Fruit fly (Drosophila melanogaster) whole organism, embryonic: ENCODE results near the gene Plap.

ENCODE experiments used
- Awh ChIP-seq: fragments of 200-800 bp; sonication (Bioruptor generic); IDR thresholded peaks from 2 replicates; pipeline ENCODE4, ENCODE4 v1.3.6; 2022; ENCODE audit warnings: missing biosample characterization, missing genetic modification characterization
- BEAF-32 ChIP-seq: fragments of 200-800 bp; sonication (Bioruptor generic); optimal IDR thresholded peaks from 3 replicates; lab custom pipeline; 2017; ENCODE audit warnings: missing biosample characterization, missing genetic modification characterization, mild to moderate bottlenecking, moderate library complexity, missing genetic modification reagents
- BtbVII ChIP-seq: fragments of 200-800 bp; sonication (Bioruptor generic); optimal IDR thresholded peaks from 3 replicates; lab custom pipeline; 2017; ENCODE audit warnings: missing biosample characterization, mild to moderate bottlenecking, missing genetic modification characterization
- CG11085 ChIP-seq: fragments of 200-800 bp; sonication (Bioruptor generic); IDR thresholded peaks from 2 replicates; pipeline ENCODE4 v1.3.6; 2022; ENCODE audit warnings: missing biosample characterization, missing genetic modification characterization
- CG11247 ChIP-seq: fragments of 200-800 bp; sonication (Bioruptor generic); IDR thresholded peaks from 2 replicates; pipeline ENCODE4 v1.3.6; 2022; ENCODE audit warnings: missing biosample characterization, missing genetic modification characterization
- CG11560 ChIP-seq: fragments of 200-800 bp; sonication (Bioruptor generic); IDR thresholded peaks from 3 replicates; pipeline ENCODE4 v1.3.6; 2022; ENCODE audit warnings: missing biosample characterization, missing genetic modification characterization
- CG11695 ChIP-seq: fragments of 200-800 bp; sonication (Bioruptor generic); IDR thresholded peaks from 3 replicates; pipeline ENCODE4 v1.3.6; 2022; ENCODE audit warnings: missing biosample characterization, missing genetic modification characterization
- CG11723 ChIP-seq: fragments of 200-800 bp; sonication (Bioruptor generic); optimal IDR thresholded peaks from 2 replicates; lab custom pipeline; 2017; ENCODE audit warnings: missing biosample characterization, mild to moderate bottlenecking, missing genetic modification characterization
- CG13624 ChIP-seq: fragments of 200-800 bp; sonication (Bioruptor generic); optimal IDR thresholded peaks from 2 replicates; lab custom pipeline; 2016; ENCODE audit warnings: missing biosample characterization, missing genetic modification characterization
- CG14667 ChIP-seq: fragments of 200-800 bp; sonication (Bioruptor generic); IDR thresholded peaks from 2 replicates; pipeline ENCODE4 v1.3.6; 2022; ENCODE audit warnings: missing biosample characterization, missing genetic modification characterization
- CG14710 ChIP-seq: fragments of 200-800 bp; sonication (Bioruptor generic); optimal IDR thresholded peaks from 3 replicates; lab custom pipeline; 2019; ENCODE audit warnings: missing biosample characterization, mild to moderate bottlenecking, missing genetic modification characterization, moderate library complexity
- CG15514 ChIP-seq: fragments of 200-800 bp; sonication (Bioruptor generic); optimal IDR thresholded peaks from 3 replicates; lab custom pipeline; 2017; ENCODE audit warnings: missing biosample characterization, missing genetic modification characterization, mild to moderate bottlenecking, moderate library complexity, missing genetic modification reagents
- CG16813 ChIP-seq: fragments of 200-800 bp; sonication (Bioruptor generic); IDR thresholded peaks from 3 replicates; pipeline ENCODE4 v1.3.6; 2022; ENCODE audit warnings: missing biosample characterization, missing genetic modification characterization; ENCODE audit not compliant: partially characterized antibody
- CG17385 ChIP-seq: fragments of 200-800 bp; sonication (Bioruptor generic); optimal IDR thresholded peaks from 3 replicates; lab custom pipeline; 2018; ENCODE audit warnings: missing biosample characterization, mild to moderate bottlenecking, missing genetic modification characterization
- CG3281 ChIP-seq: fragments of 200-800 bp; sonication (Bioruptor generic); optimal IDR thresholded peaks from 3 replicates; lab custom pipeline; 2017; ENCODE audit warnings: missing biosample characterization, mild to moderate bottlenecking, missing genetic modification characterization
- CG34224 ChIP-seq: fragments of 200-800 bp; sonication (Bioruptor generic); IDR thresholded peaks from 3 replicates; pipeline ENCODE4 v1.3.6; 2022; ENCODE audit warnings: missing biosample characterization, missing genetic modification characterization; ENCODE audit not compliant: partially characterized antibody
- CG5953 ChIP-seq: fragments of 200-800 bp; sonication (Bioruptor generic); IDR thresholded peaks from 2 replicates; pipeline ENCODE4 v1.3.6; 2022; ENCODE audit warnings: missing biosample characterization, missing genetic modification characterization
- CG6813 ChIP-seq: fragments of 200-800 bp; sonication (Bioruptor generic); optimal IDR thresholded peaks from 2 replicates; lab custom pipeline; 2017; ENCODE audit warnings: missing biosample characterization, missing genetic modification characterization, mild to moderate bottlenecking, moderate library complexity, missing genetic modification reagents
- CG8089 ChIP-seq: fragments of 200-800 bp; sonication (Bioruptor generic); optimal IDR thresholded peaks from 3 replicates; lab custom pipeline; 2016; ENCODE audit warnings: missing biosample characterization, missing genetic modification characterization
- CG8290 ChIP-seq, 3 experiments: fragments of 200-800 bp; sonication (Bioruptor generic); optimal IDR thresholded peaks; 2 replicates each; lab custom pipeline; 2016 to 2019; ENCODE audit warnings: missing biosample characterization in 3 of 3, missing genetic modification characterization in 3 of 3, mild to moderate bottlenecking in 2 of 3, moderate library complexity in 1 of 3
- CG9932 ChIP-seq: fragments of 200-800 bp; sonication (Bioruptor generic); IDR thresholded peaks from 2 replicates; pipeline ENCODE4 v1.3.6; 2022; ENCODE audit warnings: missing biosample characterization, missing genetic modification characterization
- Camta ChIP-seq: fragments of 200-800 bp; sonication (Bioruptor generic); optimal IDR thresholded peaks from 2 replicates; lab custom pipeline; 2016; ENCODE audit warnings: missing biosample characterization, missing genetic modification characterization
- Fer1 ChIP-seq: fragments of 200-800 bp; sonication (Bioruptor generic); optimal IDR thresholded peaks from 2 replicates; lab custom pipeline; 2017; ENCODE audit warnings: missing biosample characterization, mild to moderate bottlenecking, missing genetic modification characterization
- HLH3B ChIP-seq: fragments of 200-800 bp; sonication (Bioruptor generic); IDR thresholded peaks from 2 replicates; pipeline ENCODE4 v1.3.6; 2022; ENCODE audit warnings: missing biosample characterization, missing genetic modification characterization
- Kr ChIP-seq: fragments of 200-800 bp; sonication (Bioruptor generic); optimal IDR thresholded peaks from 2 replicates; lab custom pipeline; 2017; ENCODE audit warnings: missing biosample characterization, mild to moderate bottlenecking, missing genetic modification characterization
- Mes4 ChIP-seq: fragments of 200-800 bp; sonication (Bioruptor generic); optimal IDR thresholded peaks from 2 replicates; lab custom pipeline; 2016; ENCODE audit warnings: missing biosample characterization, missing genetic modification characterization
- NC2β ChIP-seq: fragments of 200-800 bp; sonication (Bioruptor generic); optimal IDR thresholded peaks from 2 replicates; lab custom pipeline; 2016; ENCODE audit warnings: missing biosample characterization, missing genetic modification characterization
- Oaz ChIP-seq: fragments of 200-800 bp; sonication (Bioruptor generic); IDR thresholded peaks from 2 replicates; pipeline ENCODE4 v1.3.6; 2022; ENCODE audit warnings: missing biosample characterization, missing genetic modification characterization
- Ptx1 ChIP-seq: fragments of 200-800 bp; sonication (Bioruptor generic); IDR thresholded peaks from 2 replicates; pipeline ENCODE4 v1.3.6; 2022; ENCODE audit warnings: missing biosample characterization, missing genetic modification characterization
- Six4 ChIP-seq: fragments of 200-800 bp; sonication (Bioruptor generic); optimal IDR thresholded peaks from 2 replicates; lab custom pipeline; 2016; ENCODE audit warnings: missing biosample characterization, missing genetic modification characterization
- ab ChIP-seq: fragments of 200-800 bp; sonication (Bioruptor generic); optimal IDR thresholded peaks from 2 replicates; lab custom pipeline; 2016; ENCODE audit warnings: missing biosample characterization, missing genetic modification characterization
- amos ChIP-seq: fragments of 200-800 bp; sonication (Bioruptor generic); IDR thresholded peaks from 2 replicates; pipeline ENCODE4 v1.3.6; 2022; ENCODE audit warnings: missing biosample characterization, missing genetic modification characterization; ENCODE audit not compliant: partially characterized antibody
- bab2 ChIP-seq: fragments of 200-800 bp; sonication (Bioruptor generic); optimal IDR thresholded peaks from 2 replicates; lab custom pipeline; 2016; ENCODE audit warnings: missing biosample characterization, missing genetic modification characterization
- bowl ChIP-seq: fragments of 200-800 bp; sonication (Bioruptor generic); IDR thresholded peaks from 2 replicates; pipeline ENCODE4 v1.3.6; 2022; ENCODE audit warnings: missing biosample characterization, missing genetic modification characterization
- cad ChIP-seq: fragments of >200 bp; optimal IDR thresholded peaks from 2 replicates; lab custom pipeline; 2017; ENCODE audit warnings: missing biosample characterization, missing genetic modification characterization
- cg ChIP-seq: fragments of 200-800 bp; sonication (Bioruptor generic); optimal IDR thresholded peaks from 3 replicates; lab custom pipeline; 2019; ENCODE audit warnings: missing biosample characterization, mild to moderate bottlenecking, missing genetic modification characterization, moderate library complexity
- chn ChIP-seq: fragments of 200-800 bp; sonication (Bioruptor generic); optimal IDR thresholded peaks from 2 replicates; lab custom pipeline; 2016; ENCODE audit warnings: missing biosample characterization, missing genetic modification characterization
- crp ChIP-seq, 2 experiments: fragments of 200-800 bp; sonication (Bioruptor generic); optimal IDR thresholded peaks; 2 replicates in 1 of 2; 3 replicates in 1 of 2; lab custom pipeline; 2017; ENCODE audit warnings: missing biosample characterization in 2 of 2, missing genetic modification characterization in 2 of 2, mild to moderate bottlenecking in 1 of 2, moderate library complexity in 1 of 2
- eyg ChIP-seq: fragments of 200-800 bp; sonication (Bioruptor generic); optimal IDR thresholded peaks from 3 replicates; lab custom pipeline; 2016; ENCODE audit warnings: missing biosample characterization, missing genetic modification characterization
- fd96Cb ChIP-seq: fragments of 200-800 bp; sonication (Bioruptor generic); optimal IDR thresholded peaks from 2 replicates; lab custom pipeline; 2018; ENCODE audit warnings: missing biosample characterization, mild to moderate bottlenecking, missing genetic modification characterization, moderate library complexity
- nerfin-1 ChIP-seq: fragments of 200-800 bp; sonication (Bioruptor generic); optimal IDR thresholded peaks from 3 replicates; lab custom pipeline; 2019; ENCODE audit warnings: missing biosample characterization, mild to moderate bottlenecking, missing genetic modification characterization, moderate library complexity
- pfk ChIP-seq: fragments of 200-800 bp; sonication (Bioruptor generic); optimal IDR thresholded peaks from 2 replicates; lab custom pipeline; 2018; ENCODE audit warnings: missing biosample characterization, mild to moderate bottlenecking, missing genetic modification characterization, moderate library complexity
- pzg ChIP-seq: fragments of 200-800 bp; sonication (Bioruptor generic); optimal IDR thresholded peaks from 3 replicates; lab custom pipeline; 2018; ENCODE audit warnings: missing biosample characterization, mild to moderate bottlenecking, missing genetic modification characterization, moderate library complexity
- schlank ChIP-seq: fragments of 200-800 bp; sonication (Bioruptor generic); optimal IDR thresholded peaks from 2 replicates; lab custom pipeline; 2018; ENCODE audit warnings: missing biosample characterization, mild to moderate bottlenecking, missing genetic modification characterization
- so ChIP-seq: fragments of 200-800 bp; sonication (Bioruptor generic); IDR thresholded peaks from 3 replicates; pipeline ENCODE4 v1.3.6; 2022; ENCODE audit warnings: missing biosample characterization, missing genetic modification characterization
- sr ChIP-seq: fragments of 200-800 bp; sonication (Bioruptor generic); IDR thresholded peaks from 3 replicates; pipeline ENCODE4 v1.3.6; 2022; ENCODE audit warnings: missing biosample characterization, missing genetic modification characterization
- stwl ChIP-seq: fragments of 200-800 bp; sonication (Bioruptor generic); optimal IDR thresholded peaks from 3 replicates; lab custom pipeline; 2018; ENCODE audit warnings: missing biosample characterization, mild to moderate bottlenecking, missing genetic modification characterization, moderate library complexity
- tna ChIP-seq: fragments of 200-800 bp; sonication (Bioruptor generic); IDR thresholded peaks from 2 replicates; pipeline ENCODE4 v1.3.6; 2022; ENCODE audit warnings: missing biosample characterization, missing genetic modification characterization; ENCODE audit not compliant: partially characterized antibody
- wor ChIP-seq: fragments of 200-800 bp; sonication (Bioruptor generic); IDR thresholded peaks from 2 replicates; pipeline ENCODE4 v1.3.6; 2022; ENCODE audit warnings: missing biosample characterization, missing genetic modification characterization

Gene Plap

DNA sequence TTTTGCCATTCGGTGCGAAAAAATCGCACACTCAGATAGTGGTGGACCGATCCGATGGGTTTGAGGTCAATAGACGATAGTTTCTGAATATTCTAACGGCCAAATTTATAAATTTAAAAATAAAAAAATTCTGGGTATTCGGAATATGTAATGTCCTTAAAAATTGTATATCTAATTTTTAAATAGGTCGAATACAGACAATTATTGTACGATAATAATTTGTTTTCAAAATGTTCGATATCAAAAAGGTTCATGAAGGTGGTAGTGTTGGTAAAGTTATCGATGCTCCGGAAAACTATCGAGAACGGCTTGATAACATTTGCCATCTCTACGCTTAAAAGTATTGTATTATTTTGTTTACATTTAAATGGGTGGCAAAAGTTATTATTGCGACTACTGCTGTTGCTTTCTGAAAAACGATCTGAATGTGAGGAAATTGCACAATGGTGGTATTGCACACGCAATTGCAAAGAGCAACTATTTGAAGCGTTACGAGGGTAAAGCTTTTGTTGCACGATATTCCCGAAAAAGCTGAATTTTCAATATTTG, at the start of gene Plap, which contains the start of gene CG31922 (continued):
- TF ChIP-seq CG13624 (GFP tag; lab: Kevin White, UChicago) (peak; percentile 81), CG14710 (tag; lab: Kevin White, UChicago) (peak; percentile 86), BEAF-32 (GFP tag; lab: Kevin White, UChicago) (peak; percentile 97), Kr (GFP tag; lab: Kevin White, UChicago) (no peak), CG11723 (GFP tag; lab: Kevin White, UChicago) (no peak), CG11695 (GFP tag; lab: Robert Waterston, UW) (no peak), CG11085 (GFP tag; lab: Robert Waterston, UW) (0 out of 2 replicates have a peak, but pooled peaks have one; percentile 17), Camta (peak; percentile 51), CG16813 (GFP tag; lab: Robert Waterston, UW) (peak; percentile 94), Awh (GFP tag; lab: Robert Waterston, UW) (peak; percentile 42; the same call in 1 of the 2 replicates), tna (GFP tag; lab: Robert Waterston, UW) (peak; percentile 38; the same call in 1 of the 2 replicates), wor (no peak), CG3281 (GFP tag; lab: Kevin White, UChicago) (peak; percentile 63), eyg (GFP tag; lab: Kevin White, UChicago) (no peak), CG8290 (GFP tag; optimal IDR thresholded peaks at IDR 0.05; lab: Kevin White, UChicago) (no peak), CG8290 (tag; optimal IDR thresholded peaks at IDR 0.05; lab: Kevin White, UChicago) (peak in 1 of 2 experiments; percentile 19), ab (GFP tag; lab: Kevin White, UChicago) (peak; percentile 37), CG5953 (GFP tag; lab: Robert Waterston, UW) (no peak), Fer1 (peak; percentile 70), CG17385 (GFP tag; lab: Kevin White, UChicago) (peak; percentile 64), Mes4 (GFP tag; lab: Kevin White, UChicago) (no peak), BtbVII (no peak), fd96Cb (tag; lab: Kevin White, UChicago) (peak; percentile 32), CG11247 (no peak), so (no peak; the same call in 2 of the 3 replicates), cg (GFP tag; lab: Kevin White, UChicago) (no peak), nerfin-1 (tag; lab: Kevin White, UChicago) (peak; percentile 64), bowl (no peak), bab2 (GFP tag; lab: Kevin White, UChicago) (peak; percentile 64), amos (peak; percentile 82; the same call in 1 of the 2 replicates), CG9932 (peak; percentile 89), NC2β (GFP tag; lab: Kevin White, UChicago) (peak; percentile 48), schlank (tag; lab: Kevin White, UChicago) (no peak), cad (GFP tag; lab: Kevin White, UChicago) (no peak), crp (GFP tag; optimal IDR thresholded peaks at IDR 0.05; lab: Kevin White, UChicago) (peak in 1 of 2 experiments; percentile 33), CG14667 (GFP tag; lab: Robert Waterston, UW) (no peak), sr (GFP tag; lab: Robert Waterston, UW) (no peak), Ptx1 (GFP tag; lab: Robert Waterston, UW) (peak; percentile 61; the same call in 1 of the 2 replicates), pzg (GFP tag; lab: Kevin White, UChicago) (peak; percentile 58), pfk (GFP tag; lab: Kevin White, UChicago) (no peak), chn (peak; percentile 72), CG34224 (GFP tag; lab: Robert Waterston, UW) (peak; percentile 89), stwl (peak; percentile 74), CG8089 (GFP tag; lab: Kevin White, UChicago) (no peak), CG11560 (tag; lab: Robert Waterston, UW) (0 out of 3 replicates have a peak, but pooled peaks have one; percentile 55), CG6813 (GFP tag; lab: Kevin White, UChicago) (no peak), Oaz (GFP tag; lab: Robert Waterston, UW) (0 out of 2 replicates have a peak, but pooled peaks have one; percentile 26), Six4 (GFP tag; lab: Kevin White, UChicago) (peak; percentile 41), CG15514 (GFP tag; lab: Kevin White, UChicago) (peak; percentile 83), HLH3B (GFP tag; lab: Robert Waterston, UW) (no peak; the same call in 1 of the 2 replicates)
